Fruit fly (Drosophila melanogaster): ENCODE measurements around the gene CG45064.

DNA sequence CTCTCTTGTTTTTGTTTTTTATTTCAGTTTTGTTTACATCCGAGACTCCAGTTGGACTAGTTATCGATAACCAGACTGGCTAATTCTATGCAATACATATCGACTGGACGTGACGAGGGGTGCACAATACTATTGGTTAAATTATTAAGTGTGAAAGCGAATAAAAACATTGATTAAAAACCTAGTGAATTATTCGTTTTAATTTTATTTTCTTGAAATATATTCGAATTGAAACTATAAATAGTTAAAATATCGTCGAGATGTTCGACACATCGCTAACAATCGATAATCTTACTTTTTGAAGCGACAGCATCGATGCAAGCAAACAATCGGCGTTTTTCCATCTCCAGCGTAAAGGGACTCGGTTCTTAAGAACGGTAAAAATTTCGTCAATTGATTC lies 43.3 kb downstream of the CG45064 start, which contains the start of the genes CG32590 and Flo2:
- TF ChIP-seq CG8478 (optimal IDR thresholded peaks at IDR 0.05) (no peak), CTCF (optimal IDR thresholded peaks at IDR 0.05) (no peak)

Data from S2 (cell line).